Fruit fly (Drosophila melanogaster) whole organism, embryonic: ENCODE data around the gene CG17564.
A peak's percentile ranks its signal among the peaks of the same experiment; 100 is the strongest.

Experiments used
- Abd-B ChIP-seq: fragments of 200-800 bp; sonication (Bioruptor generic); optimal IDR thresholded peaks from 2 replicates; lab custom pipeline; 2018; ENCODE audit warnings: missing biosample characterization, mild to moderate bottlenecking, missing genetic modification characterization, moderate library complexity
- Atf3 ChIP-seq: fragments of 200-800 bp; sonication (Bioruptor generic); optimal IDR thresholded peaks from 3 replicates; lab custom pipeline; 2016; ENCODE audit warnings: missing biosample characterization, missing genetic modification characterization
- Blimp-1 ChIP-seq: fragments of 200-800 bp; sonication (Bioruptor generic); optimal IDR thresholded peaks from 3 replicates; lab custom pipeline; 2018; ENCODE audit warnings: missing biosample characterization, missing genetic modification characterization, mild to moderate bottlenecking, moderate library complexity, missing genetic modification reagents
- Bteb2 ChIP-seq: fragments of 200-800 bp; sonication (Bioruptor generic); optimal IDR thresholded peaks from 2 replicates; lab custom pipeline; 2016; ENCODE audit warnings: missing biosample characterization, missing genetic modification characterization
- C15 ChIP-seq: fragments of 200-800 bp; sonication (Bioruptor generic); IDR thresholded peaks from 3 replicates; pipeline ENCODE4 v1.3.6; 2022; ENCODE audit warnings: missing biosample characterization, missing genetic modification characterization
- CG1024 ChIP-seq: fragments of 200-800 bp; sonication (Bioruptor generic); IDR thresholded peaks from 2 replicates; pipeline ENCODE4 v1.3.6; 2022; ENCODE audit warnings: missing biosample characterization, missing genetic modification characterization
- CG10654 ChIP-seq: fragments of 200-800 bp; sonication (Bioruptor generic); optimal IDR thresholded peaks from 2 replicates; lab custom pipeline; 2016; ENCODE audit warnings: missing biosample characterization, missing genetic modification characterization
- CG11456 ChIP-seq: fragments of 200-800 bp; sonication (Bioruptor generic); IDR thresholded peaks from 3 replicates; pipeline ENCODE4 v1.3.6; 2022; ENCODE audit warnings: missing biosample characterization, missing genetic modification characterization
- CG13424 ChIP-seq: fragments of 200-800 bp; sonication (Bioruptor generic); optimal IDR thresholded peaks from 2 replicates; lab custom pipeline; 2019; ENCODE audit warnings: missing biosample characterization, mild to moderate bottlenecking, missing genetic modification characterization, moderate library complexity
- CG14860 ChIP-seq: fragments of 200-800 bp; sonication (Bioruptor generic); IDR thresholded peaks from 3 replicates; pipeline ENCODE4 v1.3.6; 2022; ENCODE audit warnings: missing biosample characterization, missing genetic modification characterization; ENCODE audit not compliant: partially characterized antibody
- CG1603 ChIP-seq: fragments of 200-800 bp; sonication (Bioruptor generic); optimal IDR thresholded peaks from 2 replicates; lab custom pipeline; 2019; ENCODE audit warnings: missing biosample characterization, mild to moderate bottlenecking, missing genetic modification characterization, moderate library complexity
- CG17361 ChIP-seq: fragments of 200-800 bp; sonication (Bioruptor generic); IDR thresholded peaks from 3 replicates; pipeline ENCODE4 v1.3.6; 2022; ENCODE audit warnings: missing biosample characterization, missing genetic modification characterization
- CG17385 ChIP-seq: fragments of 200-800 bp; sonication (Bioruptor generic); optimal IDR thresholded peaks from 3 replicates; lab custom pipeline; 2018; ENCODE audit warnings: missing biosample characterization, mild to moderate bottlenecking, missing genetic modification characterization
- CG18764 ChIP-seq: fragments of 200-800 bp; sonication (Bioruptor generic); optimal IDR thresholded peaks from 3 replicates; lab custom pipeline; 2016; ENCODE audit warnings: missing biosample characterization, missing genetic modification characterization
- CG2678 ChIP-seq: fragments of 200-800 bp; sonication (Bioruptor generic); optimal IDR thresholded peaks from 3 replicates; lab custom pipeline; 2019; ENCODE audit warnings: missing biosample characterization, mild to moderate bottlenecking, missing genetic modification characterization, moderate library complexity
- CG2712 ChIP-seq: fragments of 200-800 bp; optimal IDR thresholded peaks from 3 replicates; lab custom pipeline; 2019; ENCODE audit warnings: missing biosample characterization, mild to moderate bottlenecking, missing genetic modification characterization, moderate library complexity
- CG2889 ChIP-seq: fragments of 200-800 bp; sonication (Bioruptor generic); IDR thresholded peaks from 3 replicates; pipeline ENCODE4 v1.3.6; 2022; ENCODE audit warnings: missing biosample characterization, missing genetic modification characterization
- CG3163 ChIP-seq: fragments of 200-800 bp; sonication (Bioruptor generic); optimal IDR thresholded peaks from 3 replicates; lab custom pipeline; 2016; ENCODE audit warnings: missing biosample characterization, missing genetic modification characterization
- CG3726 ChIP-seq: fragments of 200-800 bp; sonication (Bioruptor generic); IDR thresholded peaks from 3 replicates; pipeline ENCODE4, ENCODE4 v1.3.6; 2022; ENCODE audit warnings: missing biosample characterization, missing genetic modification characterization
- CG43689 ChIP-seq: fragments of 200-800 bp; sonication (Bioruptor generic); IDR thresholded peaks from 2 replicates; pipeline ENCODE4 v1.3.6; 2022; ENCODE audit warnings: missing biosample characterization, missing genetic modification characterization
- CG7839 ChIP-seq: fragments of 200-800 bp; sonication (Bioruptor generic); optimal IDR thresholded peaks from 3 replicates; lab custom pipeline; 2018; ENCODE audit warnings: missing biosample characterization, mild to moderate bottlenecking, missing genetic modification characterization, moderate library complexity
- CG8388 ChIP-seq: fragments of 200-800 bp; sonication (Bioruptor generic); optimal IDR thresholded peaks from 2 replicates; lab custom pipeline; 2019; ENCODE audit warnings: missing biosample characterization, mild to moderate bottlenecking, missing genetic modification characterization, moderate library complexity
- CG8765 ChIP-seq: fragments of 200-800 bp; sonication (Bioruptor generic); IDR thresholded peaks from 2 replicates; pipeline ENCODE4 v1.3.6; 2022; ENCODE audit warnings: missing biosample characterization, missing genetic modification characterization
- CG9817 ChIP-seq: fragments of 200-800 bp; sonication (Bioruptor generic); optimal IDR thresholded peaks from 2 replicates; lab custom pipeline; 2018; ENCODE audit warnings: missing biosample characterization, mild to moderate bottlenecking, missing genetic modification characterization, moderate library complexity
- CG9932 ChIP-seq: fragments of 200-800 bp; sonication (Bioruptor generic); IDR thresholded peaks from 2 replicates; pipeline ENCODE4 v1.3.6; 2022; ENCODE audit warnings: missing biosample characterization, missing genetic modification characterization
- CTCF ChIP-seq: fragments of 200-800 bp; sonication (Bioruptor generic); optimal IDR thresholded peaks from 2 replicates; lab custom pipeline; 2017; ENCODE audit warnings: missing biosample characterization, mild to moderate bottlenecking, missing genetic modification characterization, moderate library complexity
- Dbx ChIP-seq: fragments of 200-800 bp; sonication (Bioruptor generic); IDR thresholded peaks from 3 replicates; pipeline ENCODE4 v1.3.6; 2022; ENCODE audit warnings: missing biosample characterization, missing genetic modification characterization
- Dek ChIP-seq: fragments of 200-800 bp; sonication (Bioruptor generic); optimal IDR thresholded peaks from 3 replicates; lab custom pipeline; 2019; ENCODE audit warnings: missing biosample characterization, mild to moderate bottlenecking, missing genetic modification characterization, moderate library complexity
- Doc3 ChIP-seq: fragments of 200-800 bp; sonication (Bioruptor generic); IDR thresholded peaks from 3 replicates; pipeline ENCODE4 v1.3.6; 2022; ENCODE audit warnings: missing biosample characterization, missing genetic modification characterization; ENCODE audit not compliant: partially characterized antibody
- Fer3 ChIP-seq: fragments of 200-800 bp; sonication (Bioruptor generic); optimal IDR thresholded peaks from 2 replicates; lab custom pipeline; 2018; ENCODE audit warnings: missing biosample characterization, mild to moderate bottlenecking, missing genetic modification characterization, moderate library complexity
- H15 ChIP-seq: fragments of 200-800 bp; sonication (Bioruptor generic); IDR thresholded peaks from 3 replicates; pipeline ENCODE4 v1.3.6; 2022; ENCODE audit warnings: missing biosample characterization, missing genetic modification characterization
- HLH54F ChIP-seq: fragments of 200-800 bp; sonication (Bioruptor generic); optimal IDR thresholded peaks from 3 replicates; lab custom pipeline; 2016; ENCODE audit warnings: missing biosample characterization, missing genetic modification characterization
- Hand ChIP-seq: fragments of 200-800 bp; sonication (Bioruptor generic); optimal IDR thresholded peaks from 2 replicates; lab custom pipeline; 2017; ENCODE audit warnings: mild to moderate bottlenecking, missing biosample characterization, missing genetic modification reagents, missing genetic modification characterization
- Hmr ChIP-seq: fragments of 200-800 bp; sonication (Bioruptor generic); optimal IDR thresholded peaks from 3 replicates; lab custom pipeline; 2017; ENCODE audit warnings: mild to moderate bottlenecking, missing biosample characterization, missing genetic modification reagents, missing genetic modification characterization
- Mes4 ChIP-seq: fragments of 200-800 bp; sonication (Bioruptor generic); optimal IDR thresholded peaks from 2 replicates; lab custom pipeline; 2016; ENCODE audit warnings: missing biosample characterization, missing genetic modification characterization
- Myb ChIP-seq: fragments of 200-800 bp; sonication (Bioruptor generic); optimal IDR thresholded peaks from 2 replicates; lab custom pipeline; 2016; ENCODE audit warnings: missing biosample characterization, missing genetic modification characterization
- Oli ChIP-seq: fragments of 200-800 bp; sonication (Bioruptor generic); optimal IDR thresholded peaks from 2 replicates; lab custom pipeline; 2018; ENCODE audit warnings: missing biosample characterization, mild to moderate bottlenecking, missing genetic modification characterization, moderate library complexity
- Sox102F ChIP-seq: fragments of 200-800 bp; sonication (Bioruptor generic); optimal IDR thresholded peaks from 2 replicates; lab custom pipeline; 2018; ENCODE audit warnings: missing biosample characterization, mild to moderate bottlenecking, missing genetic modification characterization, moderate library complexity
- Sry-δ ChIP-seq: fragments of 200-800 bp; sonication (Bioruptor generic); optimal IDR thresholded peaks from 2 replicates; lab custom pipeline; 2016; ENCODE audit warnings: missing biosample characterization, missing genetic modification characterization
- Stat92E ChIP-seq, 3 experiments: fragments of >200 bp in 2 of 3; fragments of 200-800 bp in 1 of 3; sonication (Bioruptor generic) in 1 of 3; optimal IDR thresholded peaks; 2 replicates each; lab custom pipeline; 2017 to 2019; ENCODE audit warnings: missing biosample characterization in 3 of 3, missing genetic modification characterization in 3 of 3, mild to moderate bottlenecking in 1 of 3, moderate library complexity in 1 of 3
- TFAM ChIP-seq: fragments of 200-800 bp; sonication (Bioruptor generic); optimal IDR thresholded peaks from 2 replicates; lab custom pipeline; 2017; ENCODE audit warnings: missing biosample characterization, missing genetic modification characterization, inconsistent platforms
- bab2 ChIP-seq: fragments of 200-800 bp; sonication (Bioruptor generic); optimal IDR thresholded peaks from 2 replicates; lab custom pipeline; 2016; ENCODE audit warnings: missing biosample characterization, missing genetic modification characterization
- chn ChIP-seq: fragments of 200-800 bp; sonication (Bioruptor generic); optimal IDR thresholded peaks from 2 replicates; lab custom pipeline; 2016; ENCODE audit warnings: missing biosample characterization, missing genetic modification characterization
- cwo ChIP-seq: fragments of 200-800 bp; sonication (Bioruptor generic); optimal IDR thresholded peaks from 3 replicates; lab custom pipeline; 2017; ENCODE audit warnings: missing biosample characterization, missing genetic modification characterization, mild to moderate bottlenecking, moderate library complexity, missing genetic modification reagents
- ftz-f1 ChIP-seq: fragments of 200-800 bp; sonication (Bioruptor generic); optimal IDR thresholded peaks from 2 replicates; lab custom pipeline; 2016; ENCODE audit warnings: missing biosample characterization, missing genetic modification characterization
- ken ChIP-seq: fragments of 200-800 bp; sonication (Bioruptor generic); IDR thresholded peaks from 3 replicates; pipeline ENCODE4 v1.3.6; 2022; ENCODE audit warnings: missing biosample characterization, missing genetic modification characterization
- lmd ChIP-seq: fragments of 200-800 bp; sonication (Bioruptor generic); IDR thresholded peaks from 2 replicates; pipeline ENCODE4 v1.3.6; 2022; ENCODE audit warnings: missing biosample characterization, missing genetic modification characterization
- phol ChIP-seq: fragments of 200-800 bp; sonication (Bioruptor generic); optimal IDR thresholded peaks from 3 replicates; lab custom pipeline; 2018; ENCODE audit warnings: missing biosample characterization, mild to moderate bottlenecking, missing genetic modification characterization, moderate library complexity
- sens ChIP-seq: fragments of 200-800 bp; sonication (Bioruptor generic); peaks from one replicate; lab custom pipeline; 2016; ENCODE audit warnings: missing biosample characterization, missing genetic modification characterization
- slbo ChIP-seq: fragments of 200-800 bp; sonication (Bioruptor generic); IDR thresholded peaks from 2 replicates; pipeline ENCODE4 v1.3.6; 2022; ENCODE audit warnings: missing biosample characterization, missing genetic modification characterization
- tin ChIP-seq: fragments of 200-800 bp; sonication (Bioruptor generic); optimal IDR thresholded peaks from 3 replicates; lab custom pipeline; 2016; ENCODE audit warnings: missing biosample characterization, missing genetic modification characterization

The CG17564 gene

dm6 chr2L:19285507-19285906 lies 14.2 kb downstream of the CG17564 start (continued):
- TF ChIP-seq H15 (GFP tag; lab: Robert Waterston, UW) (0 out of 3 replicates have a peak, but pooled peaks have one; percentile 12), CG2889 (GFP tag; lab: Robert Waterston, UW) (no peak), Atf3 (GFP tag; lab: Kevin White, UChicago) (peak; percentile 2), Bteb2 (GFP tag; lab: Kevin White, UChicago) (no peak), CG11456 (0 out of 3 replicates have a peak, but pooled peaks have one; percentile 55), Myb (GFP tag; lab: Kevin White, UChicago) (no peak), bab2 (GFP tag; lab: Kevin White, UChicago) (peak; percentile 29), CG3163 (no peak), Sox102F (GFP tag; lab: Kevin White, UChicago) (peak; percentile 42), CG3726 (GFP tag; lab: Robert Waterston, UW) (no peak), CG2712 (peak; percentile 63), CG17361 (GFP tag; lab: Robert Waterston, UW) (0 out of 3 replicates have a peak, but pooled peaks have one; percentile 34), Stat92E (GFP tag; optimal IDR thresholded peaks at IDR 0.05; lab: Kevin White, UChicago) (no peak), CG8388 (GFP tag; lab: Kevin White, UChicago) (peak; percentile 18), C15 (GFP tag; lab: Robert Waterston, UW) (no peak), Hmr (GFP tag; lab: Kevin White, UChicago) (peak; percentile 59), CG14860 (GFP tag; lab: Robert Waterston, UW) (no peak), CTCF (GFP tag; lab: Kevin White, UChicago) (no peak), Oli (tag; lab: Kevin White, UChicago) (peak; percentile 54), Fer3 (tag; lab: Kevin White, UChicago) (peak; percentile 39), Hand (GFP tag; lab: Kevin White, UChicago) (peak; percentile 38), CG10654 (GFP tag; lab: Kevin White, UChicago) (peak; percentile 3), CG9932 (GFP tag; lab: Robert Waterston, UW) (no peak), CG1024 (GFP tag; lab: Robert Waterston, UW) (0 out of 2 replicates have a peak, but pooled peaks have one; percentile 24), Dbx (GFP tag; lab: Robert Waterston, UW) (0 out of 3 replicates have a peak, but pooled peaks have one; percentile 26), Blimp-1 (GFP tag; lab: Kevin White, UChicago) (peak; percentile 32), slbo (GFP tag; lab: Robert Waterston, UW) (peak; percentile 67), tin (GFP tag; lab: Kevin White, UChicago) (peak; percentile 29), Dek (tag; lab: Kevin White, UChicago) (peak; percentile 3), lmd (GFP tag; lab: Robert Waterston, UW) (no peak), cwo (GFP tag; lab: Kevin White, UChicago) (peak; percentile 26), CG18764 (GFP tag; lab: Kevin White, UChicago) (no peak), Doc3 (no peak), TFAM (GFP tag; lab: Kevin White, UChicago) (no peak), CG2678 (tag; lab: Kevin White, UChicago) (peak; percentile 59), Mes4 (no peak), CG17385 (GFP tag; lab: Kevin White, UChicago) (peak; percentile 21), CG43689 (GFP tag; lab: Robert Waterston, UW) (no peak), phol (peak; percentile 44), ken (GFP tag; lab: Robert Waterston, UW) (0 out of 3 replicates have a peak, but pooled peaks have one; percentile 23), chn (GFP tag; lab: Kevin White, UChicago) (no peak), HLH54F (GFP tag; lab: Kevin White, UChicago) (peak; percentile 7), CG1603 (tag; lab: Kevin White, UChicago) (peak; percentile 48), CG9817 (tag; lab: Kevin White, UChicago) (peak; percentile 34), CG7839 (peak; percentile 55), CG8765 (GFP tag; lab: Robert Waterston, UW) (peak; percentile 68; the same call in 1 of the 2 replicates), Abd-B (no peak), CG13424 (tag; lab: Kevin White, UChicago) (peak; percentile 41), ftz-f1 (GFP tag; lab: Kevin White, UChicago) (no peak), Sry-δ (GFP tag; lab: Kevin White, UChicago) (no peak), sens (peak; percentile 77)
